Worm (Caenorhabditis elegans) whole organism, mixed stage, embryonic: ENCODE measurements around the gene R07D5.2.

Experiments used
- M03D4.4 ChIP-seq: sonication (generic microtip); optimal IDR thresholded peaks from 2 replicates; lab custom pipeline; 2017; ENCODE audit warnings: mild to moderate bottlenecking, missing genetic modification characterization, missing compliant biosample characterization
- ces-1 ChIP-seq: fragments of 150-350 bp; optimal IDR thresholded peaks from 2 replicates; lab custom pipeline; 2014; ENCODE audit warnings: missing biosample characterization, missing genetic modification reagents, missing genetic modification characterization
- cnd-1 ChIP-seq: fragments of 200-800 bp; sonication (Bioruptor generic); optimal IDR thresholded peaks from 2 replicates; lab custom pipeline; 2018; ENCODE audit warnings: mild to moderate bottlenecking, missing genetic modification characterization, missing compliant biosample characterization
- mab-5 ChIP-seq: fragments of 150-350 bp; optimal IDR thresholded peaks from 2 replicates; lab custom pipeline; 2014; ENCODE audit warnings: missing biosample characterization, missing genetic modification characterization
- nhr-28 ChIP-seq: fragments of 150-350 bp; optimal IDR thresholded peaks from 2 replicates; lab custom pipeline; 2014; ENCODE audit warnings: missing biosample characterization, missing genetic modification characterization
- sem-2 ChIP-seq: fragments of 200-800 bp; sonication (Bioruptor generic); optimal IDR thresholded peaks from 2 replicates; lab custom pipeline; 2018; ENCODE audit warnings: mild to moderate bottlenecking, missing genetic modification characterization, missing compliant biosample characterization
- snpc-4 ChIP-seq: fragments of 150-350 bp; optimal IDR thresholded peaks from 2 replicates; lab custom pipeline; 2014; ENCODE audit warnings: missing biosample characterization, missing genetic modification characterization
- unc-39 ChIP-seq: fragments of 150-350 bp; optimal IDR thresholded peaks from 2 replicates; lab custom pipeline; 2014; ENCODE audit warnings: missing biosample characterization, missing genetic modification characterization
- unc-62 ChIP-seq: fragments of 150-350 bp; optimal IDR thresholded peaks from 2 replicates; lab custom pipeline; 2014; ENCODE audit warnings: missing biosample characterization, missing genetic modification reagents, missing genetic modification characterization
- ztf-11 ChIP-seq: fragments of 150-350 bp; optimal IDR thresholded peaks from 2 replicates; lab custom pipeline; 2014; ENCODE audit warnings: missing biosample characterization, missing genetic modification characterization

ce11 chrX:15163118-15163517 is 46.7 kb upstream of the R07D5.2 start:
- TF ChIP-seq sem-2 (GFP tag; lab: Kevin White, UChicago): no peak
- TF ChIP-seq nhr-28 (tag; lab: Kevin White, UChicago): no peak
- no peak for TF ChIP-seq unc-39 (tag; lab: Kevin White, UChicago)
- TF ChIP-seq unc-62: no peak
- TF ChIP-seq snpc-4: no peak
- TF ChIP-seq mab-5 (tag; lab: Kevin White, UChicago): no peak
- TF ChIP-seq cnd-1: no peak
- TF ChIP-seq ces-1: no peak
- no peak for TF ChIP-seq ztf-11
- TF ChIP-seq M03D4.4: no peak
